Worm (Caenorhabditis elegans) whole organism, mixed stage, embryonic: ENCODE results near the gene pqn-89.

Experiments used
- M03D4.4 ChIP-seq: sonication (generic microtip); optimal IDR thresholded peaks from 2 replicates; lab custom pipeline; 2017; ENCODE audit warnings: mild to moderate bottlenecking, missing genetic modification characterization, missing compliant biosample characterization
- lin-13 ChIP-seq: fragments of 150-350 bp; optimal IDR thresholded peaks from 2 replicates; lab custom pipeline; 2014; ENCODE audit warnings: missing biosample characterization, missing genetic modification characterization
- lsy-2 ChIP-seq: fragments of 150-350 bp; optimal IDR thresholded peaks from 2 replicates; lab custom pipeline; 2014; ENCODE audit warnings: missing biosample characterization, missing genetic modification characterization
- nhr-12 ChIP-seq: fragments of 150-350 bp; optimal IDR thresholded peaks from 2 replicates; lab custom pipeline; 2014; ENCODE audit warnings: missing biosample characterization, missing genetic modification characterization
- nhr-237 ChIP-seq: fragments of 150-350 bp; optimal IDR thresholded peaks from 2 replicates; lab custom pipeline; 2014; ENCODE audit warnings: missing biosample characterization, missing genetic modification characterization
- pha-4 ChIP-seq: fragments of 150-350 bp; optimal IDR thresholded peaks from 2 replicates; lab custom pipeline; 2018; ENCODE audit warnings: missing biosample characterization, missing genetic modification reagents, missing genetic modification characterization
- snpc-4 ChIP-seq: fragments of 150-350 bp; optimal IDR thresholded peaks from 2 replicates; lab custom pipeline; 2014; ENCODE audit warnings: missing biosample characterization, missing genetic modification characterization
- sptf-1 ChIP-seq: sonication (generic microtip); optimal IDR thresholded peaks from 2 replicates; lab custom pipeline; 2017; ENCODE audit warnings: mild to moderate bottlenecking, missing genetic modification characterization, moderate library complexity, missing compliant biosample characterization
- unc-39 ChIP-seq: fragments of 150-350 bp; optimal IDR thresholded peaks from 2 replicates; lab custom pipeline; 2014; ENCODE audit warnings: missing biosample characterization, missing genetic modification characterization

- TF ChIP-seq nhr-237 (tag; lab: Kevin White, UChicago) (no peak), sptf-1 (tag; lab: Kevin White, UChicago) (no peak), lsy-2 (tag; lab: Kevin White, UChicago) (no peak), snpc-4 (tag; lab: Kevin White, UChicago) (no peak), M03D4.4 (tag; lab: Kevin White, UChicago) (no peak), unc-39 (tag; lab: Kevin White, UChicago) (no peak), nhr-12 (tag; lab: Kevin White, UChicago) (no peak), pha-4 (tag; lab: Kevin White, UChicago) (no peak), lin-13 (tag; lab: Kevin White, UChicago) (no peak)
Observed at ce11 chrIV:6554865-6555264, 48.3 kb downstream of the pqn-89 start.
